Fruit fly (Drosophila melanogaster) ovary, adult (tissue): ENCODE data around the gene CG17361.
A peak's percentile ranks its signal among the peaks of the same experiment; 100 is the strongest.

Experiments used
- CG17801 ChIP-seq: fragments of 200-800 bp; optimal IDR thresholded peaks from 2 replicates; lab custom pipeline; 2019; ENCODE audit warnings: missing biosample characterization, mild to moderate bottlenecking, missing genetic modification characterization, moderate library complexity; ENCODE audit not compliant: partially characterized antibody

Gene CG17361

dm6 chr3L:14028485-14029384 lies 31.7 kb downstream of the CG17361 start, which contains the start of gene Ptip:
TSS of gene Ptip (minus strand) at chr3L:14029121.
- peak; percentile 11 for TF ChIP-seq CG17801

dm6 chr3L:14031171-14032126 lies 34.5 kb downstream of the CG17361 start, which contains the start of the genes CG6650 and endos:
TSS of gene CG6650 (plus strand) at chr3L:14031450.
TSS of gene endos (minus strand) at chr3L:14031706.
- peak; percentile 3 for TF ChIP-seq CG17801

- TF ChIP-seq CG17801, result no peak
Observed at dm6 chr3L:14034476-14034875, 37.5 kb downstream of the CG17361 start, which contains the start of gene CG6661. TSS of gene CG6661 (plus strand) at chr3L:14034776.

- peak; percentile 66 for TF ChIP-seq CG17801
Observed at dm6 chr3L:14036867-14037313, 39.9 kb downstream of the CG17361 start, which contains the start of gene Hsp110. TSS of gene Hsp110 (plus strand) at chr3L:14037019.

- TF ChIP-seq CG17801, result no peak
Observed at dm6 chr3L:14037655-14038644, 41.0 kb downstream of the CG17361 start.
